Fruit fly (Drosophila melanogaster): ENCODE results near the gene CG9853.

The CG9853 gene

dm6 chr3R:4402884-4403705, 1.3 kb upstream of the CG9853 start, which contains the start of gene lost (continued):
- TF ChIP-seq ac (GFP tag; optimal IDR thresholded peaks at IDR 0.05) (no peak), hth (optimal IDR thresholded peaks at IDR 0.05) (no peak), ind (GFP tag; optimal IDR thresholded peaks at IDR 0.05) (no peak), zfh2 (GFP tag; optimal IDR thresholded peaks at IDR 0.05) (peak; percentile 44), CG6854 (GFP tag; optimal IDR thresholded peaks at IDR 0.05) (no peak), Aef1 (GFP tag; IDR thresholded peaks at IDR 0.05) (no peak), Six4 (GFP tag; optimal IDR thresholded peaks at IDR 0.05) (no peak), CG8290 (GFP tag; optimal IDR thresholded peaks at IDR 0.05) (no peak), CG8290 (tag; optimal IDR thresholded peaks at IDR 0.05) (peak; percentile 41 to 71), cad (GFP tag; optimal IDR thresholded peaks at IDR 0.05) (no peak), CG9727 (GFP tag; optimal IDR thresholded peaks at IDR 0.05) (peak; percentile 33), CG7928 (GFP tag; optimal IDR thresholded peaks at IDR 0.05) (peak; percentile 28), CG8765 (GFP tag; IDR thresholded peaks at IDR 0.05) (no peak), Neu2 (GFP tag; optimal IDR thresholded peaks at IDR 0.05; ENCODE audit: borderline replicate concordance) (no peak), insv (GFP tag; optimal IDR thresholded peaks at IDR 0.05) (no peak), Dip2 (GFP tag; IDR thresholded peaks at IDR 0.05) (no peak), Kr (GFP tag; optimal IDR thresholded peaks at IDR 0.05) (no peak), tx (GFP tag; optimal IDR thresholded peaks at IDR 0.05) (no peak), CG4707 (GFP tag; optimal IDR thresholded peaks at IDR 0.05) (no peak), klu (GFP tag; IDR thresholded peaks at IDR 0.05) (no peak), CG6689 (GFP tag; IDR thresholded peaks at IDR 0.05) (peak; percentile 38; the same call in 1 of the 2 replicates), oc (tag; optimal IDR thresholded peaks at IDR 0.05) (peak; percentile 2), CG5953 (GFP tag; IDR thresholded peaks at IDR 0.05) (no peak), Ssrp (tag; optimal IDR thresholded peaks at IDR 0.05) (no peak), Dek (tag; optimal IDR thresholded peaks at IDR 0.05) (peak; percentile 34), pum (GFP tag; optimal IDR thresholded peaks at IDR 0.05) (no peak), CG15601 (tag; optimal IDR thresholded peaks at IDR 0.05) (peak; percentile 61), CG10462 (GFP tag; optimal IDR thresholded peaks at IDR 0.05) (no peak), Elba2 (GFP tag; optimal IDR thresholded peaks at IDR 0.05) (no peak), esg (GFP tag; conservative IDR thresholded peaks at IDR 0.05) (no peak), CG9817 (tag; optimal IDR thresholded peaks at IDR 0.05) (peak; percentile 2), lmd (GFP tag; IDR thresholded peaks at IDR 0.05) (peak; percentile 27; the same call in 1 of the 2 replicates), NfI (GFP tag; optimal IDR thresholded peaks at IDR 0.05) (no peak), CG11247 (GFP tag; IDR thresholded peaks at IDR 0.05) (no peak), CG18764 (GFP tag; optimal IDR thresholded peaks at IDR 0.05) (no peak), Sin3A (optimal IDR thresholded peaks at IDR 0.05) (no peak), tin (GFP tag; optimal IDR thresholded peaks at IDR 0.05) (no peak), Drgx (GFP tag; IDR thresholded peaks at IDR 0.05) (no peak), Sry-β (GFP tag; optimal IDR thresholded peaks at IDR 0.05) (peak; percentile 84), CG14860 (GFP tag; IDR thresholded peaks at IDR 0.05; ENCODE audit: partially characterized antibody) (peak; percentile 98), CG1233 (GFP tag; optimal IDR thresholded peaks at IDR 0.05) (peak; percentile 26), tup (GFP tag; optimal IDR thresholded peaks at IDR 0.05) (no peak), eyg (GFP tag; optimal IDR thresholded peaks at IDR 0.05) (peak; percentile 2), CG31224 (GFP tag; IDR thresholded peaks at IDR 0.05) (no peak; the same call in 1 of the 2 replicates), gro (GFP tag; optimal IDR thresholded peaks at IDR 0.05) (no peak), Ets97D (GFP tag; optimal IDR thresholded peaks at IDR 0.05) (peak; percentile 94), CG14667 (GFP tag; IDR thresholded peaks at IDR 0.05) (no peak), CG32767 (GFP tag; IDR thresholded peaks at IDR 0.05) (no peak), stwl (tag; optimal IDR thresholded peaks at IDR 0.05) (peak; percentile 44), sna (GFP tag; IDR thresholded peaks at IDR 0.05; ENCODE audit: partially characterized antibody) (peak; percentile 95), CG17328 (GFP tag; IDR thresholded peaks at IDR 0.05) (no peak)

All from whole organism, embryonic.